Worm (Caenorhabditis elegans) whole organism, late embryonic: ENCODE measurements around the gene R166.2.

Source experiments
- F13H6.1 ChIP-seq: sonication (generic microtip); optimal IDR thresholded peaks from 2 replicates; lab custom pipeline; 2016; ENCODE audit warnings: missing genetic modification characterization, missing compliant biosample characterization
- K02D7.2 ChIP-seq: sonication (generic microtip); optimal IDR thresholded peaks from 2 replicates; lab custom pipeline; 2017; ENCODE audit warnings: mild to moderate bottlenecking, missing genetic modification characterization, missing compliant biosample characterization
- K09A11.1 ChIP-seq: sonication (generic microtip); optimal IDR thresholded peaks from 2 replicates; lab custom pipeline; 2017; ENCODE audit warnings: antibody characterized with exemption, mild to moderate bottlenecking, missing genetic modification characterization, missing compliant biosample characterization; ENCODE audit not compliant: insufficient read depth
- T23F11.4 ChIP-seq: fragments of 200-800 bp; sonication (Bioruptor generic); optimal IDR thresholded peaks from 2 replicates; lab custom pipeline; 2018; ENCODE audit warnings: mild to moderate bottlenecking, missing genetic modification characterization, missing compliant biosample characterization
- Y22D7AL.16 ChIP-seq: sonication (generic microtip); optimal IDR thresholded peaks from 2 replicates; lab custom pipeline; 2016; ENCODE audit warnings: missing genetic modification characterization, missing compliant biosample characterization
- ahr-1 ChIP-seq: sonication (generic microtip); optimal IDR thresholded peaks from 2 replicates; lab custom pipeline; 2016; ENCODE audit warnings: missing genetic modification characterization, missing compliant biosample characterization
- ceh-18 ChIP-seq: sonication (generic microtip); optimal IDR thresholded peaks from 2 replicates; lab custom pipeline; 2016; ENCODE audit warnings: missing genetic modification characterization, missing compliant biosample characterization
- ceh-19 ChIP-seq: fragments of 200-800 bp; sonication (Bioruptor generic); optimal IDR thresholded peaks from 2 replicates; lab custom pipeline; 2018; ENCODE audit warnings: mild to moderate bottlenecking, missing genetic modification characterization, missing compliant biosample characterization
- ceh-2 ChIP-seq: sonication (generic microtip); optimal IDR thresholded peaks from 2 replicates; lab custom pipeline; 2016; ENCODE audit warnings: missing genotype, missing genetic modification characterization, missing compliant biosample characterization
- ceh-22 ChIP-seq: sonication (generic microtip); optimal IDR thresholded peaks from 2 replicates; lab custom pipeline; 2017; ENCODE audit warnings: missing biosample characterization, missing genetic modification characterization
- ceh-24 ChIP-seq: sonication (generic microtip); optimal IDR thresholded peaks from 2 replicates; lab custom pipeline; 2016; ENCODE audit warnings: mild to moderate bottlenecking, missing genetic modification characterization, missing compliant biosample characterization
- ceh-30 ChIP-seq: fragments of 150-350 bp; optimal IDR thresholded peaks from 2 replicates; lab custom pipeline; 2014; ENCODE audit warnings: missing biosample characterization, missing genetic modification characterization
- ceh-31 ChIP-seq: sonication (generic microtip); optimal IDR thresholded peaks from 2 replicates; lab custom pipeline; 2016; ENCODE audit warnings: missing genetic modification characterization, missing compliant biosample characterization
- ceh-48 ChIP-seq: sonication (generic microtip); optimal IDR thresholded peaks from 2 replicates; lab custom pipeline; 2016; ENCODE audit warnings: missing genetic modification characterization, inconsistent platforms, missing compliant biosample characterization
- ceh-6 ChIP-seq: fragments of 200-800 bp; sonication (Bioruptor generic); optimal IDR thresholded peaks from 2 replicates; lab custom pipeline; 2018; ENCODE audit warnings: mild to moderate bottlenecking, missing genetic modification characterization, missing compliant biosample characterization
- ceh-9 ChIP-seq: sonication (generic microtip); optimal IDR thresholded peaks from 2 replicates; lab custom pipeline; 2016; ENCODE audit warnings: mild to moderate bottlenecking, missing genetic modification characterization, inconsistent platforms, missing compliant biosample characterization
- che-1 ChIP-seq: sonication (generic microtip); optimal IDR thresholded peaks from 2 replicates; lab custom pipeline; 2016; ENCODE audit warnings: mild to moderate bottlenecking, missing genetic modification characterization, missing compliant biosample characterization
- dve-1 ChIP-seq: sonication (generic microtip); optimal IDR thresholded peaks from 2 replicates; lab custom pipeline; 2017; ENCODE audit warnings: antibody characterized with exemption, mild to moderate bottlenecking, missing genetic modification characterization, missing compliant biosample characterization
- elt-2 ChIP-seq: sonication (generic microtip); optimal IDR thresholded peaks from 2 replicates; lab custom pipeline; 2016; ENCODE audit warnings: missing genetic modification reagents, missing genetic modification characterization, missing compliant biosample characterization
- ets-4 ChIP-seq: sonication (generic microtip); optimal IDR thresholded peaks from 2 replicates; lab custom pipeline; 2016; ENCODE audit warnings: missing genetic modification characterization, missing compliant biosample characterization
- eyg-1 ChIP-seq: sonication (generic microtip); optimal IDR thresholded peaks from 2 replicates; lab custom pipeline; 2016; ENCODE audit warnings: missing genotype, missing genetic modification characterization, missing compliant biosample characterization
- fax-1 ChIP-seq: sonication (generic microtip); optimal IDR thresholded peaks from 2 replicates; lab custom pipeline; 2016; ENCODE audit warnings: missing genotype, missing genetic modification characterization, missing compliant biosample characterization
- fkh-10 ChIP-seq: fragments of 150-350 bp; optimal IDR thresholded peaks from 2 replicates; lab custom pipeline; 2014; ENCODE audit warnings: missing biosample characterization, missing genetic modification reagents, missing genetic modification characterization
- fkh-6 ChIP-seq: sonication (generic microtip); optimal IDR thresholded peaks from 2 replicates; lab custom pipeline; 2016; ENCODE audit warnings: missing genetic modification characterization, missing compliant biosample characterization
- gmeb-2 ChIP-seq: sonication (generic microtip); optimal IDR thresholded peaks from 2 replicates; lab custom pipeline; 2016; ENCODE audit warnings: missing genetic modification characterization, inconsistent platforms, missing compliant biosample characterization
- hlh-13 ChIP-seq: fragments of 200-800 bp; sonication (Bioruptor generic); optimal IDR thresholded peaks from 2 replicates; lab custom pipeline; 2018; ENCODE audit warnings: mild to moderate bottlenecking, missing genetic modification characterization, missing compliant biosample characterization
- hlh-15 ChIP-seq: sonication (generic microtip); optimal IDR thresholded peaks from 2 replicates; lab custom pipeline; 2016; ENCODE audit warnings: missing genetic modification characterization, missing compliant biosample characterization
- hlh-30 ChIP-seq: sonication (generic microtip); optimal IDR thresholded peaks from 2 replicates; lab custom pipeline; 2017; ENCODE audit warnings: antibody characterized with exemption, missing genetic modification characterization, missing compliant biosample characterization; ENCODE audit not compliant: insufficient read depth
- hlh-6 ChIP-seq: sonication (generic microtip); optimal IDR thresholded peaks from 2 replicates; lab custom pipeline; 2016; ENCODE audit warnings: missing genotype, missing genetic modification characterization, missing compliant biosample characterization
- hlh-8 ChIP-seq: sonication (generic microtip); optimal IDR thresholded peaks from 2 replicates; lab custom pipeline; 2016; ENCODE audit warnings: missing genotype, missing genetic modification characterization, missing compliant biosample characterization
- lim-6 ChIP-seq: sonication (generic microtip); optimal IDR thresholded peaks from 2 replicates; lab custom pipeline; 2016; ENCODE audit warnings: missing genetic modification characterization, missing compliant biosample characterization
- lin-11 ChIP-seq: fragments of 200-800 bp; sonication (Bioruptor generic); optimal IDR thresholded peaks from 2 replicates; lab custom pipeline; 2018; ENCODE audit warnings: mild to moderate bottlenecking, missing genetic modification characterization, missing compliant biosample characterization
- madf-2 ChIP-seq: sonication (generic microtip); optimal IDR thresholded peaks from 2 replicates; lab custom pipeline; 2017; ENCODE audit warnings: missing genetic modification characterization, missing compliant biosample characterization
- mec-3 ChIP-seq: sonication (generic microtip); optimal IDR thresholded peaks from 2 replicates; lab custom pipeline; 2016; ENCODE audit warnings: borderline replicate concordance, missing genetic modification characterization, missing compliant biosample characterization
- nhr-11 ChIP-seq: fragments of 150-350 bp; optimal IDR thresholded peaks from 2 replicates; lab custom pipeline; 2014; ENCODE audit warnings: missing biosample characterization, missing genetic modification characterization
- nhr-232 ChIP-seq: sonication (generic microtip); optimal IDR thresholded peaks from 2 replicates; lab custom pipeline; 2016; ENCODE audit warnings: missing genetic modification characterization, missing compliant biosample characterization
- npax-4 ChIP-seq: sonication (generic microtip); optimal IDR thresholded peaks from 2 replicates; lab custom pipeline; 2016; ENCODE audit warnings: missing genetic modification characterization, missing compliant biosample characterization
- odd-2 ChIP-seq: sonication (generic microtip); optimal IDR thresholded peaks from 2 replicates; lab custom pipeline; 2017; ENCODE audit warnings: antibody characterized with exemption, mild to moderate bottlenecking, missing genetic modification characterization, missing compliant biosample characterization
- pax-1 ChIP-seq: fragments of 150-350 bp; optimal IDR thresholded peaks from 2 replicates; lab custom pipeline; 2014; ENCODE audit warnings: missing biosample characterization, missing genetic modification characterization
- pha-4 ChIP-seq: fragments of 150-350 bp; optimal IDR thresholded peaks from 2 replicates; lab custom pipeline; 2018; ENCODE audit warnings: missing biosample characterization, missing genetic modification reagents, missing genetic modification characterization
- pros-1 ChIP-seq: fragments of 150-350 bp; optimal IDR thresholded peaks from 2 replicates; lab custom pipeline; 2014; ENCODE audit warnings: missing biosample characterization, missing genetic modification reagents, missing genetic modification characterization
- ref-2 ChIP-seq: sonication (generic microtip); optimal IDR thresholded peaks from 2 replicates; lab custom pipeline; 2016; ENCODE audit warnings: missing genetic modification characterization, missing compliant biosample characterization
- sdc-2 ChIP-seq: sonication (generic microtip); optimal IDR thresholded peaks from 2 replicates; lab custom pipeline; 2016; ENCODE audit warnings: missing genotype, missing genetic modification characterization, missing compliant biosample characterization
- sox-2 ChIP-seq: fragments of 200-800 bp; sonication (Bioruptor generic); IDR thresholded peaks from 2 replicates; pipeline ENCODE4 v1.3.6; 2022; ENCODE audit warnings: missing genetic modification reagents, missing genetic modification characterization, missing compliant biosample characterization
- sox-4 ChIP-seq: sonication (generic microtip); optimal IDR thresholded peaks from 2 replicates; lab custom pipeline; 2017; ENCODE audit warnings: mild to moderate bottlenecking, missing genetic modification characterization, inconsistent platforms, missing compliant biosample characterization
- syd-9 ChIP-seq: sonication (generic microtip); optimal IDR thresholded peaks from 2 replicates; lab custom pipeline; 2016; ENCODE audit warnings: mild to moderate bottlenecking, missing genetic modification characterization, moderate library complexity, missing compliant biosample characterization
- tbx-2 ChIP-seq: sonication (generic microtip); optimal IDR thresholded peaks from 2 replicates; lab custom pipeline; 2016; ENCODE audit warnings: missing genetic modification characterization, missing compliant biosample characterization
- tbx-7 ChIP-seq: sonication (generic microtip); optimal IDR thresholded peaks from 2 replicates; lab custom pipeline; 2016; ENCODE audit warnings: missing genotype, missing genetic modification characterization, missing compliant biosample characterization
- unc-3 ChIP-seq, 2 experiments: fragments of 200-800 bp in 1 of 2; sonication (Bioruptor generic) in 1 of 2; sonication (generic microtip) in 1 of 2; conservative IDR thresholded peaks in 1 of 2; optimal IDR thresholded peaks in 1 of 2; 2 replicates each; pipeline versions ENCODE4 v1.3.6 to Lab custom; 2016 to 2022; ENCODE audit warnings: missing compliant biosample characterization in 2 of 2, missing genetic modification characterization in 2 of 2, missing genetic modification reagents in 1 of 2
- unc-42 ChIP-seq: sonication (generic microtip); optimal IDR thresholded peaks from 2 replicates; lab custom pipeline; 2016; ENCODE audit warnings: missing genotype, missing genetic modification characterization, missing compliant biosample characterization
- unc-55 ChIP-seq: sonication (generic microtip); optimal IDR thresholded peaks from 2 replicates; lab custom pipeline; 2017; ENCODE audit warnings: missing biosample characterization, missing genetic modification reagents, missing genetic modification characterization
- unc-86 ChIP-seq: sonication (generic microtip); optimal IDR thresholded peaks from 2 replicates; lab custom pipeline; 2016; ENCODE audit warnings: missing genetic modification characterization, missing compliant biosample characterization
- ztf-16 ChIP-seq: sonication (generic microtip); optimal IDR thresholded peaks from 2 replicates; lab custom pipeline; 2017; ENCODE audit warnings: missing genetic modification characterization, missing compliant biosample characterization

The R166.2 gene

ce11 chrII:10541923-10542486, 4.5 kb upstream of the R166.2 start, which contains the start of gene pro-1:
pro-1 (minus strand) TSS chrII:10541996.
- TF ChIP-seq hlh-30 (tag; lab: Kevin White, UChicago) = no peak
- no peak for TF ChIP-seq hlh-8 (tag; lab: Kevin White, UChicago)
- no peak for TF ChIP-seq nhr-232 (tag; lab: Kevin White, UChicago)
- no peak for TF ChIP-seq ceh-9
- no peak for TF ChIP-seq ceh-19 (GFP tag; lab: Kevin White, UChicago)
- TF ChIP-seq dve-1 = peak; percentile 19
- TF ChIP-seq sox-2 (GFP tag; lab: Robert Waterston, UW) = no peak
- no peak for TF ChIP-seq mec-3
- TF ChIP-seq elt-2 (tag; lab: Kevin White, UChicago) = peak; percentile 43
- no peak for TF ChIP-seq ets-4 (tag; lab: Kevin White, UChicago)
- no peak for TF ChIP-seq hlh-13
- no peak for TF ChIP-seq fkh-10
- no peak for TF ChIP-seq ceh-24 (tag; lab: Kevin White, UChicago)
- TF ChIP-seq ztf-16 (tag; lab: Kevin White, UChicago) = no peak
- no peak for TF ChIP-seq odd-2 (tag; lab: Kevin White, UChicago)
- TF ChIP-seq gmeb-2 = peak; percentile 45
- TF ChIP-seq unc-42 (tag; lab: Kevin White, UChicago) = no peak
- TF ChIP-seq ceh-22 (tag; lab: Kevin White, UChicago) = no peak
- peak; percentile 10 for TF ChIP-seq che-1
- no peak for TF ChIP-seq tbx-7 (tag; lab: Kevin White, UChicago)
- no peak for TF ChIP-seq fkh-6
- TF ChIP-seq ceh-30 (tag; lab: Kevin White, UChicago) = no peak
- TF ChIP-seq tbx-2 = peak; percentile 17
- TF ChIP-seq hlh-6 (tag; lab: Kevin White, UChicago) = no peak
- TF ChIP-seq pha-4 (tag; lab: Kevin White, UChicago) = no peak
- TF ChIP-seq sdc-2 (tag; lab: Kevin White, UChicago) = no peak
- no peak for TF ChIP-seq lin-11
- no peak for TF ChIP-seq ceh-6 (GFP tag; lab: Kevin White, UChicago)
- no peak for TF ChIP-seq fax-1
- no peak for TF ChIP-seq madf-2 (tag; lab: Kevin White, UChicago)
- TF ChIP-seq hlh-15 (tag; lab: Kevin White, UChicago) = no peak
- peak; percentile 29 for TF ChIP-seq F13H6.1
- TF ChIP-seq ahr-1 (tag; lab: Kevin White, UChicago) = no peak
- peak; percentile 14 for TF ChIP-seq ceh-31 (tag; lab: Kevin White, UChicago)
- TF ChIP-seq npax-4 (tag; lab: Kevin White, UChicago) = no peak
- peak; percentile 62 for TF ChIP-seq pax-1 (tag; lab: Kevin White, UChicago)
- TF ChIP-seq unc-86 = no peak
- no peak for TF ChIP-seq pros-1 (tag; lab: Kevin White, UChicago)
- no peak for TF ChIP-seq eyg-1 (tag; lab: Kevin White, UChicago)
- TF ChIP-seq ceh-18 (tag; lab: Kevin White, UChicago) = no peak
- TF ChIP-seq unc-55 = no peak
- no peak for TF ChIP-seq ceh-2 (tag; lab: Kevin White, UChicago)
- TF ChIP-seq K09A11.1 (tag; lab: Kevin White, UChicago) = no peak
- TF ChIP-seq Y22D7AL.16 (tag; lab: Kevin White, UChicago) = peak; percentile 25
- TF ChIP-seq ceh-48 = no peak
- TF ChIP-seq lim-6 (tag; lab: Kevin White, UChicago) = no peak
- TF ChIP-seq ref-2 (tag; lab: Kevin White, UChicago) = no peak
- TF ChIP-seq sox-4 (tag; lab: Kevin White, UChicago) = no peak
- TF ChIP-seq unc-3 (GFP tag; conservative IDR thresholded peaks at IDR 0.05; lab: Robert Waterston, UW) = no peak
- TF ChIP-seq unc-3 (tag; optimal IDR thresholded peaks at IDR 0.05; lab: Kevin White, UChicago) = no peak
- TF ChIP-seq K02D7.2 (tag; lab: Kevin White, UChicago) = no peak
- no peak for TF ChIP-seq nhr-11 (tag; lab: Kevin White, UChicago)
- TF ChIP-seq syd-9 = no peak
- no peak for TF ChIP-seq T23F11.4
